Worm (Caenorhabditis elegans): ENCODE data around the gene clp-10.

clp-10 gene

DNA sequence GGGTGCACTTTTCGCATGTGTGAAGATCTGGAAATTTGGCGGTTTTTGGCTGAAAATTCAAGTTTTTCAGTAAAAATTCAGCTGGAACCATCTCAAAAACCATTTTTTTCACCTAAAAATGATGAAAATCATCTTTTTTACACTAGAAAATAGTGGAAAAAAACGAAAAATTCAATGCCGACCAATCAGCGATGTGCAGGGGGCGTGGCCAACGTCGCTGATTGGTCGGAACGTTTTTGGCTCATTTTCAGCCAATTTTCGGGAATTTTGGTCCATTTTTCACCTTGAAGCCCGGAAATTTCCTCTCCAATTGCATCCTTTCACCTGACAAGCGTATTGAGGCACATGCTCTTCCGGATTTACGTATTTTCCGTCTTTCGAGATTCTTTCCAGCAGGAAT lies 46.4 kb upstream of the clp-10 start:
- peak; percentile 56 for TF ChIP-seq nhr-85 (tag)
- TF ChIP-seq unc-98 (GFP tag; IDR thresholded peaks at IDR 0.05), result no peak
- TF ChIP-seq efl-1 (optimal IDR thresholded peaks at IDR 0.05), result no peak
- peak in 1 of 2 experiments; percentile 25 for TF ChIP-seq efl-1 (GFP tag; optimal IDR thresholded peaks at IDR 0.05 in 1 of 2)

DNA sequence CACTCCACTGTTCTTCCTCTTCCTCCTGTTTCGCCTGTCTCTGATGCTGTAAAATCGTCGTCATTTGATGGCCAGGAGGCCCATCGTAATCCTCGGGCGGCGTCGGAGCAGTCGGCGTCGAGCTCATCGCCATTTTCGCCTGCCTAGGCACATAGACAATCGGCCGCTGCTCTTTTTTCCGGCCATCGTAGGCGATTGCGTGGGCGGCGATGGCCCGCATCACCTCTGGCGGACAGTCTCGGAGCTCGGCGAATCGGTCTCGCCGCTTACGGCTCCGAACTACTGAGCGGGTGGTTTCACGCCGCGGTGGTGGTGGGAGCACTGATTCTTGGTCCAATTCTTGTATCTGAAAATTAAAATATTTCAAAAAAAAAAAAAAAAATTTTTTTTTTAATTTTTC lies 34.1 kb upstream of the clp-10 start:
- TF ChIP-seq aly-2 (tag; optimal IDR thresholded peaks at IDR 0.05) (no peak), zag-1 (tag; optimal IDR thresholded peaks at IDR 0.05) (no peak), ceh-63 (GFP tag; optimal IDR thresholded peaks at IDR 0.05) (no peak), nhr-90 (tag; optimal IDR thresholded peaks at IDR 0.05; ENCODE audit: poor library complexity) (no peak), nhr-71 (tag; optimal IDR thresholded peaks at IDR 0.05) (no peak), isw-1 (GFP tag; IDR thresholded peaks at IDR 0.05) (no peak), ceh-82 (tag; optimal IDR thresholded peaks at IDR 0.05) (no peak), skn-1 (tag; optimal IDR thresholded peaks at IDR 0.05) (no peak), irx-1 (tag; optimal IDR thresholded peaks at IDR 0.05) (no peak), efl-1 (optimal IDR thresholded peaks at IDR 0.05) (no peak), efl-1 (GFP tag; optimal IDR thresholded peaks at IDR 0.05 in 1 of 2) (no peak), Y116A8C.19 (tag; optimal IDR thresholded peaks at IDR 0.05; ENCODE audit: borderline replicate concordance) (no peak)

DNA sequence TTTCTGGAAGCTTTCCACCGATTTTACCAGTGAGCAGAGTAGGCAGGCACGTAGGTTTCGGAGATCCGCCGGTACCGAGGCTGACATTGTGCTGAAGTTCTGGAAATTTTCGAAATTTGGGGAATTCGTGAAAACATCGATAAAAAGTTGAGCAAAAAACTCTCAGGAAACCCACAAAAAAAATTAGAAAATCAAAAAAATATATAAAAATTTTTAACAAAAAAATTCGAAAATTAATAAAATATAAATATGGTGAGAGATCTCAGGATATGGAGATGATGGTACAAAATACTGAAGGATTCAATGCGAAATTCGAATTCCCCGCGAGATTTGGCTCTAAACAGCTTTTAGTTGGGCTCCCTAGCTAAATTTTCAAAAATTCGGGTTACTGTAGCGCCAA lies 31.6 kb upstream of the clp-10 start, which contains the start of gene spt-4:
spt-4 (minus strand) TSS at position 101 of the 400 bp plus-strand sequence.
- TF ChIP-seq ceh-88 (GFP tag; IDR thresholded peaks at IDR 0.05) (no peak), egl-13 (tag; optimal IDR thresholded peaks at IDR 0.05) (no peak), jun-1 (tag; optimal IDR thresholded peaks at IDR 0.05) (no peak), nhr-28 (tag; optimal IDR thresholded peaks at IDR 0.05) (no peak), zag-1 (tag; optimal IDR thresholded peaks at IDR 0.05) (no peak), dsc-1 (tag; optimal IDR thresholded peaks at IDR 0.05) (no peak), nhr-77 (tag; optimal IDR thresholded peaks at IDR 0.05) (no peak), unc-62 (GFP tag; optimal IDR thresholded peaks at IDR 0.05) (no peak), ztf-11 (tag; optimal IDR thresholded peaks at IDR 0.05) (no peak), swsn-7 (tag; optimal IDR thresholded peaks at IDR 0.05) (no peak), tbx-2 (tag; optimal IDR thresholded peaks at IDR 0.05) (no peak), irx-1 (tag; optimal IDR thresholded peaks at IDR 0.05) (no peak)

DNA sequence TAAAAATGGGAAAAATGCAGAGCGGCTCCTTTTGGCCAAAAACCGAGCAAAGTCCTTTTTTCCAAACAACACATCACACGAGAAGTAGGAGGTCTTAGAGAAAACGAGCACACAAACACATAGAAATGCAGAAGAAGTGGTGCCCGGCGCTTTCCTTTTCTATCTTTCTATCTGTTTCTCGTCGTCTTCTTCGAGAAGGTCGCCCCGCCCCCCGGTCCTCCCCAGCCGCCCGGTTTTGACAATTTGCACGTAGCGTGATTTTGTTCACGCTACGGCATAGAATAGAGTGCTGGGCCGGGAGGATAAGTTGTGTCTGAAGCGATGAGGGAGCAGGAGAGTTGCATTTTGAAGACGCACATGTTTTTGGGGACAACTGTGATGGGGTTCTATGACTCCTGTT lies 29.0 kb upstream of the clp-10 start:
- no peak for TF ChIP-seq lir-3 (tag; optimal IDR thresholded peaks at IDR 0.05; ENCODE audit: poor library complexity)
- TF ChIP-seq efl-1 (optimal IDR thresholded peaks at IDR 0.05), result peak in 1 of 2 experiments; percentile 24
- TF ChIP-seq efl-1 (GFP tag; optimal IDR thresholded peaks at IDR 0.05 in 1 of 2), result no peak
- peak; percentile 59; the same call in 1 of the 2 replicates for TF ChIP-seq nhr-19 (GFP tag; conservative IDR thresholded peaks at IDR 0.05)
- peak; percentile 43 for TF ChIP-seq swsn-7 (tag; optimal IDR thresholded peaks at IDR 0.05)
- TF ChIP-seq unc-98 (GFP tag; IDR thresholded peaks at IDR 0.05), result no peak
- TF ChIP-seq xbp-1 (tag; optimal IDR thresholded peaks at IDR 0.05), result peak; percentile 24
- TF ChIP-seq ceh-8 (GFP tag; optimal IDR thresholded peaks at IDR 0.05), result no peak
- TF ChIP-seq lin-35 (GFP tag; optimal IDR thresholded peaks at IDR 0.05), result peak in 1 of 2 experiments; percentile 10
- peak; percentile 74 for TF ChIP-seq fkh-8 (tag; optimal IDR thresholded peaks at IDR 0.05)
- no peak for TF ChIP-seq C16A3.4 (tag; optimal IDR thresholded peaks at IDR 0.05)
- peak in 1 of 3 experiments; percentile 72 for TF ChIP-seq ceh-82 (tag; optimal IDR thresholded peaks at IDR 0.05)
- peak; percentile 52 for TF ChIP-seq blmp-1 (tag; optimal IDR thresholded peaks at IDR 0.05)
- peak; percentile 48 for TF ChIP-seq nhr-20 (tag; optimal IDR thresholded peaks at IDR 0.05)
- no peak for TF ChIP-seq nhr-77 (tag; optimal IDR thresholded peaks at IDR 0.05)
- TF ChIP-seq lsy-2 (tag; optimal IDR thresholded peaks at IDR 0.05), result peak; percentile 15 to 40
- no peak for TF ChIP-seq hpl-2 (GFP tag; optimal IDR thresholded peaks at IDR 0.05)
- peak; percentile 38 for TF ChIP-seq rnt-1 (tag; optimal IDR thresholded peaks at IDR 0.05)
- TF ChIP-seq ces-1 (GFP tag; optimal IDR thresholded peaks at IDR 0.05), result no peak
- peak; percentile 67 for TF ChIP-seq nhr-71 (tag; optimal IDR thresholded peaks at IDR 0.05)
- no peak for TF ChIP-seq pax-3 (tag; optimal IDR thresholded peaks at IDR 0.05)
- TF ChIP-seq snu-23 (GFP tag; optimal IDR thresholded peaks at IDR 0.05), result peak; percentile 48
- peak; percentile 95 for TF ChIP-seq aha-1 (tag; optimal IDR thresholded peaks at IDR 0.05)
- no peak for TF ChIP-seq mep-1 (tag; optimal IDR thresholded peaks at IDR 0.05)
- peak; percentile 34 for TF ChIP-seq isw-1 (GFP tag; IDR thresholded peaks at IDR 0.05)
- peak in 1 of 2 experiments; percentile 19 for TF ChIP-seq mdl-1 (tag; optimal IDR thresholded peaks at IDR 0.05)
- no peak for TF ChIP-seq Y116A8C.19 (tag; optimal IDR thresholded peaks at IDR 0.05; ENCODE audit: borderline replicate concordance)
- no peak for TF ChIP-seq grh-1 (GFP tag; IDR thresholded peaks at IDR 0.05)
- TF ChIP-seq hlh-4 (tag; optimal IDR thresholded peaks at IDR 0.05), result no peak
- TF ChIP-seq nhr-90 (tag; optimal IDR thresholded peaks at IDR 0.05; ENCODE audit: poor library complexity), result no peak
- peak in 1 of 3 experiments; percentile 10 for TF ChIP-seq dpl-1 (GFP tag; optimal IDR thresholded peaks at IDR 0.05)
- TF ChIP-seq jun-1 (tag; optimal IDR thresholded peaks at IDR 0.05), result no peak

All from whole organism, L1 larva.